Worm (Caenorhabditis elegans) whole organism, young adult: ENCODE measurements around the gene AH10.4.

Experiments
- B0035.1 ChIP-seq: sonication (generic microtip); optimal IDR thresholded peaks from 2 replicates; lab custom pipeline; 2016; ENCODE audit warnings: missing genetic modification characterization, mild to moderate bottlenecking, missing compliant biosample characterization, missing genotype, missing genetic modification reagents
- D2030.7 ChIP-seq: fragments of 200-800 bp; sonication (Bioruptor generic); IDR thresholded peaks from 2 replicates; pipeline ENCODE4 v1.3.6; 2022; ENCODE audit warnings: missing genetic modification reagents, missing genetic modification characterization, missing compliant biosample characterization
- F22D6.2 ChIP-seq: sonication (generic microtip); optimal IDR thresholded peaks from 2 replicates; lab custom pipeline; 2016; ENCODE audit warnings: mild to moderate bottlenecking, missing genetic modification characterization, missing compliant biosample characterization
- F23B12.7 ChIP-seq: sonication (generic microtip); optimal IDR thresholded peaks from 2 replicates; lab custom pipeline; 2017; ENCODE audit warnings: missing genetic modification characterization, mild to moderate bottlenecking, missing compliant biosample characterization, antibody characterized with exemption, moderate library complexity; ENCODE audit not compliant: insufficient read depth
- F52B5.7 ChIP-seq: sonication (generic microtip); optimal IDR thresholded peaks from 2 replicates; lab custom pipeline; 2016; ENCODE audit warnings: mild to moderate bottlenecking, missing genetic modification characterization, missing compliant biosample characterization
- F57C9.4 ChIP-seq: sonication (generic microtip); optimal IDR thresholded peaks from 2 replicates; lab custom pipeline; 2017; ENCODE audit warnings: mild to moderate bottlenecking, missing genetic modification characterization, missing compliant biosample characterization
- K12H6.12 ChIP-seq: fragments of 200-800 bp; sonication (Bioruptor generic); optimal IDR thresholded peaks from 2 replicates; lab custom pipeline; 2018; ENCODE audit warnings: mild to moderate bottlenecking, missing genetic modification characterization, missing compliant biosample characterization
- T26A5.8 ChIP-seq: sonication (generic microtip); optimal IDR thresholded peaks from 2 replicates; lab custom pipeline; 2016; ENCODE audit warnings: missing genetic modification characterization, missing compliant biosample characterization
- Y53G8AR.9 ChIP-seq: fragments of 200-800 bp; sonication (Bioruptor generic); conservative IDR thresholded peaks from 2 replicates; pipeline ENCODE4 v1.3.6; 2022; ENCODE audit warnings: missing genetic modification reagents, missing genetic modification characterization, missing compliant biosample characterization
- Y67H2A.10 ChIP-seq: fragments of 200-800 bp; sonication (Bioruptor generic); conservative IDR thresholded peaks from 2 replicates; pipeline ENCODE4 v1.3.6; 2022; ENCODE audit warnings: missing genetic modification reagents, missing genetic modification characterization, missing compliant biosample characterization
- Y95B8A.8 ChIP-seq: fragments of 200-800 bp; sonication (Bioruptor generic); IDR thresholded peaks from 2 replicates; pipeline ENCODE4 v1.3.6; 2022; ENCODE audit warnings: missing genetic modification reagents, missing genetic modification characterization, missing compliant biosample characterization
- ama-1 ChIP-seq, 3 experiments: fragments of 150-350 bp in 1 of 3; sonication (generic microtip) in 2 of 3; optimal IDR thresholded peaks; 2 replicates each; lab custom pipeline; 2014 to 2018; ENCODE audit warnings: missing biosample characterization in 2 of 3, missing genetic modification characterization in 2 of 3, missing genetic modification reagents in 2 of 3
- aptf-2 ChIP-seq: fragments of 200-800 bp; sonication (Bioruptor generic); conservative IDR thresholded peaks from 2 replicates; pipeline ENCODE4 v1.3.6; 2022; ENCODE audit warnings: missing genetic modification reagents, missing genetic modification characterization, missing compliant biosample characterization
- aptf-3 ChIP-seq: fragments of 200-800 bp; sonication (Bioruptor generic); IDR thresholded peaks from 2 replicates; pipeline ENCODE4 v1.3.6; 2022; ENCODE audit warnings: missing genetic modification characterization, missing compliant biosample characterization
- atf-7 ChIP-seq: sonication (generic microtip); optimal IDR thresholded peaks from 2 replicates; lab custom pipeline; 2017; ENCODE audit warnings: mild to moderate bottlenecking, missing genetic modification characterization, missing compliant biosample characterization
- attf-5 ChIP-seq: fragments of 200-800 bp; sonication (Bioruptor generic); optimal IDR thresholded peaks from 2 replicates; lab custom pipeline; 2018; ENCODE audit warnings: mild to moderate bottlenecking, missing genetic modification characterization, missing compliant biosample characterization
- bed-2 ChIP-seq: fragments of 200-800 bp; sonication (Bioruptor generic); IDR thresholded peaks from 2 replicates; pipeline ENCODE4 v1.3.6; 2022; ENCODE audit warnings: missing genetic modification reagents, missing genetic modification characterization, missing compliant biosample characterization
- ceh-100 ChIP-seq: fragments of 200-800 bp; sonication (Bioruptor generic); IDR thresholded peaks from 2 replicates; pipeline ENCODE4 v1.3.6; 2022; ENCODE audit warnings: missing genetic modification reagents, missing genetic modification characterization, missing compliant biosample characterization
- ceh-27 ChIP-seq: fragments of 200-800 bp; sonication (Bioruptor generic); optimal IDR thresholded peaks from 2 replicates; lab custom pipeline; 2018; ENCODE audit warnings: mild to moderate bottlenecking, missing genetic modification characterization, moderate library complexity, missing compliant biosample characterization
- ceh-40 ChIP-seq: fragments of 200-800 bp; sonication (Bioruptor generic); IDR thresholded peaks from 2 replicates; pipeline ENCODE4 v1.3.6; 2022; ENCODE audit warnings: missing genetic modification characterization, missing compliant biosample characterization
- chd-7 ChIP-seq: sonication (generic microtip); optimal IDR thresholded peaks from 2 replicates; lab custom pipeline; 2016; ENCODE audit warnings: mild to moderate bottlenecking, missing genetic modification characterization, moderate library complexity, missing compliant biosample characterization
- dox-1 ChIP-seq: fragments of 200-800 bp; sonication (Bioruptor generic); IDR thresholded peaks from 2 replicates; pipeline ENCODE4 v1.3.6; 2022; ENCODE audit warnings: missing genetic modification reagents, missing genetic modification characterization, missing compliant biosample characterization
- dpl-1 ChIP-seq: fragments of 150-350 bp; optimal IDR thresholded peaks from 2 replicates; lab custom pipeline; 2014; ENCODE audit warnings: missing biosample characterization, missing genetic modification reagents, missing genetic modification characterization
- efl-1 ChIP-seq: fragments of 150-350 bp; optimal IDR thresholded peaks from 2 replicates; lab custom pipeline; 2014; ENCODE audit warnings: missing biosample characterization, missing genetic modification reagents, missing genetic modification characterization
- egl-18 ChIP-seq: fragments of 200-800 bp; sonication (Bioruptor generic); IDR thresholded peaks from 2 replicates; pipeline ENCODE4 v1.3.6; 2022; ENCODE audit warnings: missing genetic modification reagents, missing genetic modification characterization, missing compliant biosample characterization
- gei-17 ChIP-seq: fragments of 200-800 bp; sonication (Bioruptor generic); optimal IDR thresholded peaks from 2 replicates; lab custom pipeline; 2018; ENCODE audit warnings: mild to moderate bottlenecking, missing genetic modification characterization, missing compliant biosample characterization
- let-526 ChIP-seq: fragments of 200-800 bp; sonication (Bioruptor generic); IDR thresholded peaks from 2 replicates; pipeline ENCODE4 v1.3.6; 2022; ENCODE audit warnings: missing genetic modification reagents, missing genetic modification characterization, missing compliant biosample characterization
- lin-26 ChIP-seq: fragments of 200-800 bp; sonication (Bioruptor generic); IDR thresholded peaks from 2 replicates; pipeline ENCODE4 v1.3.6; 2022; ENCODE audit warnings: missing genetic modification reagents, missing genetic modification characterization, missing compliant biosample characterization
- lir-1 ChIP-seq: fragments of 200-800 bp; sonication (Bioruptor generic); conservative IDR thresholded peaks from 2 replicates; pipeline ENCODE4 v1.3.6; 2022; ENCODE audit warnings: missing genetic modification reagents, missing genetic modification characterization, missing compliant biosample characterization
- lsy-27 ChIP-seq: sonication (generic microtip); optimal IDR thresholded peaks from 2 replicates; lab custom pipeline; 2017; ENCODE audit warnings: missing genetic modification characterization, mild to moderate bottlenecking, missing compliant biosample characterization, antibody characterized with exemption, missing genotype, borderline replicate concordance; ENCODE audit not compliant: insufficient read depth
- madf-10 ChIP-seq: sonication (generic microtip); optimal IDR thresholded peaks from 2 replicates; lab custom pipeline; 2016; ENCODE audit warnings: mild to moderate bottlenecking, missing genetic modification characterization, missing compliant biosample characterization
- madf-3 ChIP-seq: fragments of 200-800 bp; sonication (Bioruptor generic); IDR thresholded peaks from 2 replicates; pipeline ENCODE4 v1.3.6; 2022; ENCODE audit warnings: missing genetic modification reagents, missing genetic modification characterization, missing compliant biosample characterization
- madf-8 ChIP-seq: fragments of 200-800 bp; sonication (Bioruptor generic); conservative IDR thresholded peaks from 2 replicates; pipeline ENCODE4 v1.3.6; 2022; ENCODE audit warnings: missing genetic modification reagents, missing genetic modification characterization, missing compliant biosample characterization
- nfya-1 ChIP-seq: sonication (generic microtip); optimal IDR thresholded peaks from 2 replicates; lab custom pipeline; 2017; ENCODE audit warnings: antibody characterized with exemption, missing compliant biosample characterization, missing genetic modification characterization, borderline replicate concordance; ENCODE audit not compliant: insufficient read depth
- nfya-2 ChIP-seq: fragments of 200-800 bp; sonication (Bioruptor generic); IDR thresholded peaks from 2 replicates; pipeline ENCODE4 v1.3.6; 2022; ENCODE audit warnings: missing genetic modification reagents, missing genetic modification characterization, missing compliant biosample characterization
- nhr-120 ChIP-seq: fragments of 200-800 bp; sonication (Bioruptor generic); IDR thresholded peaks from 2 replicates; pipeline ENCODE4 v1.3.6; 2022; ENCODE audit warnings: missing genetic modification characterization, missing compliant biosample characterization
- nhr-179 ChIP-seq: sonication (generic microtip); optimal IDR thresholded peaks from 2 replicates; lab custom pipeline; 2016; ENCODE audit warnings: mild to moderate bottlenecking, missing genetic modification characterization, missing compliant biosample characterization
- nhr-27 ChIP-seq: fragments of 200-800 bp; sonication (Bioruptor generic); optimal IDR thresholded peaks from 2 replicates; lab custom pipeline; 2018; ENCODE audit warnings: mild to moderate bottlenecking, missing genetic modification characterization, moderate library complexity, missing compliant biosample characterization
- nhr-90 ChIP-seq: sonication (generic microtip); optimal IDR thresholded peaks from 2 replicates; lab custom pipeline; 2016; ENCODE audit warnings: missing genotype, mild to moderate bottlenecking, missing genetic modification characterization, missing compliant biosample characterization
- pbrm-1 ChIP-seq: fragments of 200-800 bp; sonication (Bioruptor generic); IDR thresholded peaks from 2 replicates; pipeline ENCODE4 v1.3.6; 2022; ENCODE audit warnings: missing genetic modification reagents, missing genetic modification characterization, missing compliant biosample characterization
- rpc-1 ChIP-seq, 2 experiments: fragments of 150-350 bp in 1 of 2; sonication (generic microtip) in 1 of 2; optimal IDR thresholded peaks; 2 replicates each; lab custom pipeline; 2014 to 2018; ENCODE audit warnings: missing biosample characterization in 1 of 2, missing genetic modification characterization in 1 of 2, missing genetic modification reagents in 1 of 2, missing genotype in 1 of 2
- somi-1 ChIP-seq: fragments of 200-800 bp; sonication (Bioruptor generic); optimal IDR thresholded peaks from 2 replicates; lab custom pipeline; 2018; ENCODE audit warnings: mild to moderate bottlenecking, missing genetic modification characterization, missing compliant biosample characterization
- unc-130 ChIP-seq: sonication (generic microtip); optimal IDR thresholded peaks from 2 replicates; lab custom pipeline; 2016; ENCODE audit warnings: missing genetic modification reagents, missing genetic modification characterization, missing compliant biosample characterization
- xnd-1 ChIP-seq: sonication (generic microtip); optimal IDR thresholded peaks from 2 replicates; lab custom pipeline; 2016; ENCODE audit warnings: missing genotype, missing genetic modification reagents, missing genetic modification characterization, missing compliant biosample characterization
- zim-3 ChIP-seq: sonication (generic microtip); optimal IDR thresholded peaks from 2 replicates; lab custom pipeline; 2017; ENCODE audit warnings: mild to moderate bottlenecking, missing genetic modification characterization, moderate library complexity, missing compliant biosample characterization
- ztf-3 ChIP-seq: fragments of 200-800 bp; sonication (Bioruptor generic); optimal IDR thresholded peaks from 2 replicates; lab custom pipeline; 2018; ENCODE audit warnings: mild to moderate bottlenecking, missing genetic modification characterization, missing compliant biosample characterization
- ztf-6 ChIP-seq: fragments of 200-800 bp; sonication (Bioruptor generic); IDR thresholded peaks from 2 replicates; pipeline ENCODE4 v1.3.6; 2022; ENCODE audit warnings: missing genetic modification reagents, missing genetic modification characterization, missing compliant biosample characterization

Gene AH10.4

ce11 chrV:14093805-14094204, 43.9 kb downstream of the AH10.4 start, which contains the start of gene D1086.8:
Gene D1086.8, plus strand, starts transcription at chrV:14094105.
- TF ChIP-seq madf-3 (GFP tag; lab: Robert Waterston, UW) (no peak), nfya-2 (no peak), pbrm-1 (GFP tag; lab: Robert Waterston, UW) (no peak), T26A5.8 (tag; lab: Kevin White, UChicago) (no peak), dox-1 (GFP tag; lab: Robert Waterston, UW) (no peak), ama-1 (optimal IDR thresholded peaks at IDR 0.05; lab: Kevin White, UChicago) (no peak), ama-1 (GFP tag; optimal IDR thresholded peaks at IDR 0.05; lab: Kevin White, UChicago) (no peak), nhr-179 (tag; lab: Kevin White, UChicago) (no peak), lsy-27 (tag; lab: Kevin White, UChicago) (no peak), rpc-1 (optimal IDR thresholded peaks at IDR 0.05; lab: Kevin White, UChicago) (no peak), rpc-1 (tag; optimal IDR thresholded peaks at IDR 0.05; lab: Kevin White, UChicago) (no peak), F52B5.7 (tag; lab: Kevin White, UChicago) (no peak), F23B12.7 (tag; lab: Kevin White, UChicago) (no peak), madf-8 (GFP tag; lab: Robert Waterston, UW) (no peak), ceh-27 (GFP tag; lab: Kevin White, UChicago) (no peak), ztf-6 (GFP tag; lab: Robert Waterston, UW) (no peak), lin-26 (GFP tag; lab: Robert Waterston, UW) (no peak), F57C9.4 (tag; lab: Kevin White, UChicago) (no peak), egl-18 (no peak), bed-2 (GFP tag; lab: Robert Waterston, UW) (no peak), chd-7 (tag; lab: Kevin White, UChicago) (no peak)

ce11 chrV:14092403-14092802, 45.3 kb downstream of the AH10.4 start, which contains the start of gene D1086.3:
Gene D1086.3, plus strand, starts transcription at chrV:14092792.
- TF ChIP-seq B0035.1: no peak
- peak; percentile 5 for TF ChIP-seq ceh-27 (GFP tag; lab: Kevin White, UChicago)
- TF ChIP-seq ceh-100: peak; percentile 67
- TF ChIP-seq zim-3 (tag; lab: Kevin White, UChicago): no peak
- TF ChIP-seq lin-26 (GFP tag; lab: Robert Waterston, UW): 0 out of 2 replicates have a peak, but pooled peaks have one; percentile 54
- TF ChIP-seq nhr-27 (tag; lab: Kevin White, UChicago): no peak
- no peak for TF ChIP-seq nhr-120
- TF ChIP-seq bed-2 (GFP tag; lab: Robert Waterston, UW): no peak
- TF ChIP-seq F22D6.2: no peak
- peak; percentile 21 for TF ChIP-seq efl-1 (GFP tag; lab: Kevin White, UChicago)
- TF ChIP-seq let-526: no peak
- TF ChIP-seq ceh-40 (GFP tag; lab: Robert Waterston, UW): no peak
- no peak for TF ChIP-seq lir-1 (GFP tag; lab: Robert Waterston, UW)
- no peak for TF ChIP-seq F57C9.4 (tag; lab: Kevin White, UChicago)
- no peak for TF ChIP-seq attf-5 (GFP tag; lab: Kevin White, UChicago)
- TF ChIP-seq nfya-2: no peak
- TF ChIP-seq xnd-1 (tag; lab: Kevin White, UChicago): peak; percentile 49
- no peak for TF ChIP-seq gei-17 (GFP tag; lab: Kevin White, UChicago)
- TF ChIP-seq madf-10 (tag; lab: Kevin White, UChicago): no peak
- no peak for TF ChIP-seq Y67H2A.10
- no peak for TF ChIP-seq somi-1
- TF ChIP-seq Y95B8A.8: 0 out of 2 replicates have a peak, but pooled peaks have one; percentile 32
- TF ChIP-seq nhr-90 (tag; lab: Kevin White, UChicago): no peak
- peak; percentile 15 for TF ChIP-seq K12H6.12 (tag; lab: Kevin White, UChicago)
- TF ChIP-seq unc-130 (GFP tag; lab: Kevin White, UChicago): peak; percentile 59
- peak; percentile 84 for TF ChIP-seq D2030.7 (GFP tag; lab: Robert Waterston, UW)
- no peak for TF ChIP-seq ztf-3 (GFP tag; lab: Kevin White, UChicago)
- peak; percentile 46 for TF ChIP-seq atf-7 (tag; lab: Kevin White, UChicago)
- no peak for TF ChIP-seq aptf-3
- no peak for TF ChIP-seq dpl-1 (GFP tag; lab: Kevin White, UChicago)
- no peak for TF ChIP-seq aptf-2 (GFP tag; lab: Robert Waterston, UW)
- TF ChIP-seq Y53G8AR.9 (GFP tag; lab: Robert Waterston, UW): 0 out of 2 replicates have a peak, but pooled peaks have one; percentile 69
- TF ChIP-seq nfya-1 (tag; lab: Kevin White, UChicago): no peak
